Worm (Caenorhabditis elegans) whole organism, L4 larva: ENCODE results near the gene ZK813.4.

ENCODE experiments used
- D1046.2 ChIP-seq: fragments of 200-800 bp; sonication (Bioruptor generic); IDR thresholded peaks from 2 replicates; pipeline ENCODE4 v1.3.6; 2022; ENCODE audit warnings: missing genetic modification characterization, missing compliant biosample characterization
- F37D6.2 ChIP-seq: sonication (generic microtip); optimal IDR thresholded peaks from 2 replicates; lab custom pipeline; 2016; ENCODE audit warnings: mild to moderate bottlenecking, missing genetic modification characterization, missing compliant biosample characterization
- F44E2.7 ChIP-seq: fragments of 200-800 bp; sonication (Bioruptor generic); IDR thresholded peaks from 2 replicates; pipeline ENCODE4 v2.1.2; 2022; ENCODE audit warnings: missing genetic modification characterization, missing compliant biosample characterization
- T20F7.1 ChIP-seq: fragments of 200-800 bp; sonication (Bioruptor generic); optimal IDR thresholded peaks from 2 replicates; lab custom pipeline; 2018; ENCODE audit warnings: mild to moderate bottlenecking, missing genetic modification characterization, missing compliant biosample characterization
- Y75B8A.6 ChIP-seq: fragments of 200-800 bp; sonication (Bioruptor generic); IDR thresholded peaks from 2 replicates; pipeline ENCODE4 v1.3.6; 2022; ENCODE audit warnings: missing genetic modification reagents, missing genetic modification characterization, missing compliant biosample characterization
- ZK337.2 ChIP-seq: fragments of 200-800 bp; sonication (Bioruptor generic); IDR thresholded peaks from 2 replicates; pipeline ENCODE4 v1.3.6; 2022; ENCODE audit warnings: missing genetic modification reagents, missing genetic modification characterization, missing compliant biosample characterization
- ZK546.5 ChIP-seq, 2 experiments: sonication (generic microtip); optimal IDR thresholded peaks; 2 replicates each; lab custom pipeline; 2017; ENCODE audit warnings: missing biosample characterization in 2 of 2, missing genetic modification characterization in 2 of 2
- aha-1 ChIP-seq: fragments of 150-350 bp; peaks from one replicate; lab custom pipeline; 2014; ENCODE audit warnings: missing biosample characterization, missing genetic modification characterization
- aly-2 ChIP-seq: sonication (generic microtip); optimal IDR thresholded peaks from 2 replicates; lab custom pipeline; 2018; ENCODE audit warnings: missing biosample characterization, missing genetic modification characterization
- ama-1 ChIP-seq: fragments of 150-350 bp; optimal IDR thresholded peaks from 2 replicates; lab custom pipeline; 2014; ENCODE audit warnings: inconsistent platforms, mixed read lengths
- ceh-32 ChIP-seq: sonication (generic microtip); optimal IDR thresholded peaks from 2 replicates; lab custom pipeline; 2016; ENCODE audit warnings: mild to moderate bottlenecking, missing genetic modification characterization, missing compliant biosample characterization; ENCODE audit not compliant: poor library complexity
- ceh-82 ChIP-seq: sonication (generic microtip); optimal IDR thresholded peaks from 2 replicates; lab custom pipeline; 2017; ENCODE audit warnings: missing biosample characterization, missing genetic modification characterization
- dmd-6 ChIP-seq: fragments of 200-800 bp; sonication (Bioruptor generic); IDR thresholded peaks from 2 replicates; pipeline ENCODE4 v1.3.6; 2022; ENCODE audit warnings: missing genetic modification reagents, missing genetic modification characterization, missing compliant biosample characterization
- dmd-9 ChIP-seq: fragments of 200-800 bp; sonication (Bioruptor generic); IDR thresholded peaks from 2 replicates; pipeline ENCODE4 v1.3.6; 2022; ENCODE audit warnings: missing genetic modification reagents, missing genetic modification characterization, missing compliant biosample characterization
- duxl-1 ChIP-seq: sonication (generic microtip); optimal IDR thresholded peaks from 2 replicates; lab custom pipeline; 2016; ENCODE audit warnings: mild to moderate bottlenecking, missing genetic modification characterization, moderate library complexity, missing compliant biosample characterization; ENCODE audit not compliant: poor library complexity
- egl-27 ChIP-seq: sonication (generic microtip); optimal IDR thresholded peaks from 3 replicates; lab custom pipeline; 2017; ENCODE audit warnings: missing biosample characterization, missing genetic modification reagents, missing genetic modification characterization
- gei-8 ChIP-seq: fragments of 200-800 bp; sonication (Bioruptor generic); optimal IDR thresholded peaks from 2 replicates; lab custom pipeline; 2018; ENCODE audit warnings: mild to moderate bottlenecking, missing genetic modification characterization, missing compliant biosample characterization
- hif-1 ChIP-seq, 2 experiments: sonication (generic microtip); optimal IDR thresholded peaks; 2 replicates each; lab custom pipeline; 2016 to 2017; ENCODE audit warnings: missing compliant biosample characterization in 2 of 2, missing genetic modification characterization in 2 of 2, missing genetic modification reagents in 2 of 2, missing genotype in 2 of 2, mild to moderate bottlenecking in 1 of 2
- hlh-11 ChIP-seq: fragments of 200-800 bp; sonication (Bioruptor generic); optimal IDR thresholded peaks from 2 replicates; lab custom pipeline; 2018; ENCODE audit warnings: mild to moderate bottlenecking, missing genetic modification characterization, missing compliant biosample characterization
- hlh-30 ChIP-seq: sonication (generic microtip); optimal IDR thresholded peaks from 2 replicates; lab custom pipeline; 2017; ENCODE audit warnings: antibody characterized with exemption, mild to moderate bottlenecking, missing genetic modification characterization, missing compliant biosample characterization; ENCODE audit not compliant: insufficient read depth
- hmg-1.1 ChIP-seq: fragments of 200-800 bp; sonication (Bioruptor generic); IDR thresholded peaks from 2 replicates; pipeline ENCODE4 v1.3.6; 2022; ENCODE audit warnings: missing genetic modification reagents, missing genetic modification characterization, missing compliant biosample characterization
- lin-1 ChIP-seq: fragments of 200-800 bp; sonication (Bioruptor generic); IDR thresholded peaks from 2 replicates; pipeline ENCODE4 v1.3.6; 2022; ENCODE audit warnings: missing genetic modification reagents, missing genetic modification characterization, missing compliant biosample characterization
- lin-29 ChIP-seq: fragments of 200-800 bp; sonication (Bioruptor generic); IDR thresholded peaks from 2 replicates; pipeline ENCODE4 v1.3.6; 2022; ENCODE audit warnings: missing genetic modification reagents, missing genetic modification characterization, missing compliant biosample characterization
- lin-38 ChIP-seq: fragments of 200-800 bp; sonication (Bioruptor generic); IDR thresholded peaks from 2 replicates; pipeline ENCODE4 v1.3.6; 2022; ENCODE audit warnings: missing genetic modification reagents, missing genetic modification characterization, missing compliant biosample characterization
- madf-5 ChIP-seq, 2 experiments: fragments of 200-800 bp; sonication (Bioruptor generic); IDR thresholded peaks; 2 replicates each; pipeline ENCODE4 v1.3.6; 2022; ENCODE audit warnings: missing compliant biosample characterization in 2 of 2, missing genetic modification characterization in 2 of 2
- madf-9 ChIP-seq: fragments of 200-800 bp; sonication (Bioruptor generic); conservative IDR thresholded peaks from 2 replicates; pipeline ENCODE4 v1.3.6; 2022; ENCODE audit warnings: missing genetic modification reagents, missing genetic modification characterization, missing compliant biosample characterization
- mdl-1 ChIP-seq, 2 experiments: fragments of 150-350 bp in 1 of 2; sonication (generic microtip) in 1 of 2; optimal IDR thresholded peaks; 2 replicates each; lab custom pipeline; 2014 to 2017; ENCODE audit warnings: missing biosample characterization in 2 of 2, missing genetic modification characterization in 2 of 2
- mes-2 ChIP-seq: sonication (generic microtip); optimal IDR thresholded peaks from 2 replicates; lab custom pipeline; 2016; ENCODE audit warnings: missing genotype, mild to moderate bottlenecking, missing genetic modification characterization, missing compliant biosample characterization; ENCODE audit not compliant: poor library complexity, severe bottlenecking
- mxl-3 ChIP-seq: fragments of 200-800 bp; sonication (Bioruptor generic); optimal IDR thresholded peaks from 2 replicates; lab custom pipeline; 2018; ENCODE audit warnings: mild to moderate bottlenecking, missing genetic modification characterization, missing compliant biosample characterization
- nhr-102 ChIP-seq: sonication (generic microtip); optimal IDR thresholded peaks from 2 replicates; lab custom pipeline; 2016; ENCODE audit warnings: mild to moderate bottlenecking, missing genetic modification characterization, moderate library complexity, missing compliant biosample characterization
- nhr-111 ChIP-seq: fragments of 200-800 bp; sonication (Bioruptor generic); optimal IDR thresholded peaks from 2 replicates; lab custom pipeline; 2018; ENCODE audit warnings: mild to moderate bottlenecking, missing genetic modification characterization, missing compliant biosample characterization
- nhr-25 ChIP-seq: sonication (generic microtip); optimal IDR thresholded peaks from 2 replicates; lab custom pipeline; 2017; ENCODE audit warnings: missing genetic modification characterization, mild to moderate bottlenecking, missing compliant biosample characterization, antibody characterized with exemption, moderate library complexity, borderline replicate concordance; ENCODE audit not compliant: insufficient read depth
- nhr-28 ChIP-seq: fragments of 150-350 bp; optimal IDR thresholded peaks from 2 replicates; lab custom pipeline; 2014; ENCODE audit warnings: missing biosample characterization, missing genetic modification characterization
- nhr-42 ChIP-seq: fragments of 200-800 bp; sonication (Bioruptor generic); IDR thresholded peaks from 2 replicates; pipeline ENCODE4 v1.3.6; 2022; ENCODE audit warnings: missing genetic modification characterization, missing compliant biosample characterization
- nhr-77 ChIP-seq: fragments of 150-350 bp; optimal IDR thresholded peaks from 2 replicates; lab custom pipeline; 2014; ENCODE audit warnings: missing biosample characterization, missing genetic modification characterization
- rbr-2 ChIP-seq: sonication (generic microtip); optimal IDR thresholded peaks from 2 replicates; lab custom pipeline; 2016; ENCODE audit warnings: missing genotype, missing genetic modification characterization, missing compliant biosample characterization
- spr-3 ChIP-seq: fragments of 200-800 bp; sonication (Bioruptor generic); optimal IDR thresholded peaks from 2 replicates; lab custom pipeline; 2018; ENCODE audit warnings: mild to moderate bottlenecking, missing genetic modification characterization, missing compliant biosample characterization
- unc-130 ChIP-seq: sonication (generic microtip); optimal IDR thresholded peaks from 2 replicates; lab custom pipeline; 2016; ENCODE audit warnings: missing genetic modification reagents, missing genetic modification characterization, missing compliant biosample characterization
- unc-39 ChIP-seq: sonication (generic microtip); optimal IDR thresholded peaks from 2 replicates; lab custom pipeline; 2017; ENCODE audit warnings: missing biosample characterization, missing genetic modification characterization
- vab-7 ChIP-seq: fragments of 200-800 bp; sonication (Bioruptor generic); IDR thresholded peaks from 2 replicates; pipeline ENCODE4 v1.3.6; 2022; ENCODE audit warnings: missing genetic modification reagents, missing genetic modification characterization, missing compliant biosample characterization
- zip-11 ChIP-seq: fragments of 200-800 bp; sonication (Bioruptor generic); IDR thresholded peaks from 2 replicates; pipeline ENCODE4 v1.3.6; 2022; ENCODE audit warnings: missing genetic modification characterization, missing compliant biosample characterization

The ZK813.4 gene

ce11 chrX:3419084-3419483, 10.8 kb downstream of the ZK813.4 start, which contains the start of gene C04F6.7:
Gene C04F6.7, minus strand, starts transcription at chrX:3419184.
- TF ChIP-seq nhr-77 (tag; lab: Kevin White, UChicago) (no peak), egl-27 (tag; lab: Kevin White, UChicago) (no peak), madf-5 (GFP tag; IDR thresholded peaks at IDR 0.05; lab: Robert Waterston, UW) (no peak), ceh-82 (no peak), spr-3 (GFP tag; lab: Kevin White, UChicago) (no peak), mdl-1 (tag; optimal IDR thresholded peaks at IDR 0.05; lab: Kevin White, UChicago) (no peak)

- TF ChIP-seq rbr-2 (tag; lab: Kevin White, UChicago) (no peak), hmg-1.1 (GFP tag; lab: Robert Waterston, UW) (no peak), Y75B8A.6 (GFP tag; lab: Robert Waterston, UW) (no peak), ZK337.2 (GFP tag; lab: Robert Waterston, UW) (no peak), zip-11 (no peak), ZK546.5 (tag; optimal IDR thresholded peaks at IDR 0.05; lab: Kevin White, UChicago) (no peak), aly-2 (tag; lab: Kevin White, UChicago) (no peak)
These were observed 13.9 kb downstream of the ZK813.4 start for ce11 chrX:3416063-3416462.

ce11 chrX:3414660-3415144, 15.2 kb downstream of the ZK813.4 start, which contains the start of gene dhs-27:
Gene dhs-27, minus strand, starts transcription at chrX:3414710.
- no peak for TF ChIP-seq vab-7 (GFP tag; lab: Robert Waterston, UW)
- TF ChIP-seq madf-9 (GFP tag; lab: Robert Waterston, UW), result no peak
- no peak for TF ChIP-seq F44E2.7 (GFP tag; lab: Robert Waterston, UW)
- TF ChIP-seq duxl-1, result no peak
- no peak for TF ChIP-seq dmd-9 (GFP tag; lab: Robert Waterston, UW)
- TF ChIP-seq unc-39 (tag; lab: Kevin White, UChicago), result no peak
- peak; percentile 25 for TF ChIP-seq mxl-3
- TF ChIP-seq nhr-25 (tag; lab: Kevin White, UChicago), result peak; percentile 35
- TF ChIP-seq lin-38 (GFP tag; lab: Robert Waterston, UW), result no peak
- TF ChIP-seq nhr-28 (tag; lab: Kevin White, UChicago), result peak; percentile 77
- peak in 1 of 2 experiments; percentile 34 for TF ChIP-seq mdl-1 (tag; optimal IDR thresholded peaks at IDR 0.05; lab: Kevin White, UChicago)
- no peak for TF ChIP-seq gei-8
- no peak for TF ChIP-seq nhr-111

ce11 chrX:3411565-3412022, 18.3 kb downstream of the ZK813.4 start, which contains the start of gene unc-78:
Gene unc-78, minus strand, starts transcription at chrX:3411615.
- TF ChIP-seq spr-3 (GFP tag; lab: Kevin White, UChicago), result no peak
- TF ChIP-seq mes-2, result peak; percentile 44
- TF ChIP-seq aha-1, result peak; percentile 58

ce11 chrX:3408717-3409303, 21.1 kb downstream of the ZK813.4 start:
- no peak for TF ChIP-seq hlh-11
- no peak for TF ChIP-seq nhr-102 (tag; lab: Kevin White, UChicago)
- TF ChIP-seq ceh-32, result no peak
- TF ChIP-seq nhr-25 (tag; lab: Kevin White, UChicago), result no peak
- TF ChIP-seq nhr-77 (tag; lab: Kevin White, UChicago), result no peak
- TF ChIP-seq nhr-42 (GFP tag; lab: Robert Waterston, UW), result no peak
- TF ChIP-seq F37D6.2 (tag; lab: Kevin White, UChicago), result no peak
- TF ChIP-seq D1046.2 (GFP tag; lab: Robert Waterston, UW), result 0 out of 2 replicates have a peak, but pooled peaks have one; percentile 47
- TF ChIP-seq Y75B8A.6 (GFP tag; lab: Robert Waterston, UW), result peak; percentile 43; the same call in 1 of the 2 replicates
- peak; percentile 26 for TF ChIP-seq T20F7.1 (GFP tag; lab: Kevin White, UChicago)
- TF ChIP-seq hif-1 (tag; optimal IDR thresholded peaks at IDR 0.05; lab: Kevin White, UChicago), result no peak
- TF ChIP-seq lin-1 (GFP tag; lab: Robert Waterston, UW), result no peak
- TF ChIP-seq gei-8, result no peak
- TF ChIP-seq mes-2, result no peak
- TF ChIP-seq ama-1 (lab: Kevin White, UChicago), result no peak
- TF ChIP-seq dmd-6, result peak; percentile 33; the same call in 1 of the 2 replicates
- TF ChIP-seq lin-29 (GFP tag; lab: Robert Waterston, UW), result no peak
- TF ChIP-seq hlh-30 (tag; lab: Kevin White, UChicago), result no peak
- TF ChIP-seq madf-9 (GFP tag; lab: Robert Waterston, UW), result no peak
- TF ChIP-seq unc-130, result no peak
